Worm (Caenorhabditis elegans): ENCODE measurements around the gene F26G1.2.

DNA sequence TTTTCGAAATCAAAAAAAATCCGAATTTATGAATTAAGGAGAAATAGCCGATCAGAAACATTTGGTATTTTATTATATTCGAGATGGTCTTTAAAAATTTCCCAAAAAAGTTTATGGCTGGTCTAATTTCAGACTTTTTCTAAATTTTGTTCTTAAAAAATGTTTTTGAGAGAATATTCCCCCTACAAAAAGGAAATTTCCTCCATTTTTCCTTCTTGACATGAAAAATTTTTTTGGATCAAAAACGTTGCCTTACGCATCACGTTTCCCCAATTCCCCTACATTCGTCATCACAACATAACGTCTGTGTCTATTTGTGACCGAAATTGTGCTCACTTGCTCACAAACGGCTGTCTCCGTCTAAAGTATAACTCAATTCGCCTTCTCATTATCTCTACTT, 30.4 kb downstream of the F26G1.2 start:
- no peak for TF ChIP-seq R02D3.7 (tag; optimal IDR thresholded peaks at IDR 0.05)
- no peak for TF ChIP-seq nhr-28 (tag; optimal IDR thresholded peaks at IDR 0.05)
- TF ChIP-seq nhr-77 (tag; optimal IDR thresholded peaks at IDR 0.05): no peak
- no peak for TF ChIP-seq nhr-237 (tag; optimal IDR thresholded peaks at IDR 0.05)
- no peak for TF ChIP-seq skn-1 (tag; optimal IDR thresholded peaks at IDR 0.05)
